Worm (Caenorhabditis elegans): ENCODE results near the gene thoc-5.

The thoc-5 gene

DNA sequence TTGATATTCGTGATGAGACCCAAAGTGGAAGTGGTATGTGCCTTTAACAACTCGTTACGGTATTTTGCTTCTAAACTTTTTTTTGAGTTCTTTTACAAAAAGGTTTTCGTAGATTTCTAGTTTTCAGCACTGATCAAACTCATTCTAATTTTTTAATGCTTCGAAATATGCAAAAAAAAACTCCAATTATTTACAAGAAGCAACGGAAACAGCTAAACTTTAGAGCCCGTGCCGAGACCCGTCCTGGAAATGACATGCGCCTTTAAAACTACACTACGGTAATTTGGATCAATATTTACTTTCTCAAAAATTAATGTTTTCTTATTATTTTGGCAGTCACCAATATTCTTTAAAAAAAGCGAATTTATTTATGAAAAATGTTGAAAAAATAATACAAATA, 31.4 kb upstream of the thoc-5 start (continued):
- TF ChIP-seq B0035.1 (tag; optimal IDR thresholded peaks at IDR 0.05) (no peak), tbp1 (GFP tag; optimal IDR thresholded peaks at IDR 0.05) (peak; percentile 23), athp-1 (tag; optimal IDR thresholded peaks at IDR 0.05) (peak; percentile 16), nhr-179 (tag; optimal IDR thresholded peaks at IDR 0.05) (no peak), zim-3 (tag; optimal IDR thresholded peaks at IDR 0.05) (no peak), xnd-1 (tag; optimal IDR thresholded peaks at IDR 0.05) (peak; percentile 94), snpc-3.4 (tag; optimal IDR thresholded peaks at IDR 0.05) (peak; percentile 75), die-1 (tag; optimal IDR thresholded peaks at IDR 0.05) (no peak), ceh-27 (GFP tag; optimal IDR thresholded peaks at IDR 0.05) (no peak), madf-6 (GFP tag; IDR thresholded peaks at IDR 0.05) (peak; percentile 91), mel-28 (tag; optimal IDR thresholded peaks at IDR 0.05; ENCODE audit: borderline replicate concordance) (no peak), Y79H2A.3 (GFP tag; conservative IDR thresholded peaks at IDR 0.05) (0 out of 2 replicates have a peak, but pooled peaks have one; percentile 20), snpc-1.3 (tag; optimal IDR thresholded peaks at IDR 0.05; ENCODE audit: insufficient read depth) (peak; percentile 5), madf-8 (GFP tag; conservative IDR thresholded peaks at IDR 0.05) (peak; percentile 76), him-1 (tag; optimal IDR thresholded peaks at IDR 0.05) (peak; percentile 56)

DNA sequence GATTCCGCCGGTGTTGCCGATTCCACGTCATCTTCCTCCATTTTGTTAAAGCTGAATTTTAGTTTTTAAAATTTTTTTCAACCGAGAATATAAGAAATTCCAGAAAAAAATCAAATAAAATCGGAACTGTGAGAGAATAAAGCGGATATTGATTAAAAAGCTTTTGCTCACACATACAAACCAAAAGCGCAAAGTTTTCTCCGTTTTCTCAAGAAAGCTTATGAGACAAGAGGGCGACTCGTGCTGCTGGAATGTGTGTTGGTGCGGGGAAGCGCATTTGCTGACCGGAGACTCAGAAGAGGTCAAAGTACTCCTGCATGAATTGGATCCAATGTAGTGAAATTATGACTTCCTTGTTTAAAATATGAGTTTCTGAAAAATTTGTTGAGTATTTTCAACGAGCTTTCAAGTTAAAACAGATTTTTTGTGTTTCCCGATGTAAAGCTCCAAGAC, 30.7 kb upstream of the thoc-5 start, which contains the start of gene paqr-2:
Gene paqr-2 (minus strand): TSS at position 51 of the 453 bp plus-strand sequence.
- TF ChIP-seq attf-3 (GFP tag; conservative IDR thresholded peaks at IDR 0.05) (no peak), mel-28 (tag; optimal IDR thresholded peaks at IDR 0.05; ENCODE audit: borderline replicate concordance) (no peak), B0035.1 (tag; optimal IDR thresholded peaks at IDR 0.05) (no peak), ceh-40 (GFP tag; IDR thresholded peaks at IDR 0.05) (no peak), attf-5 (GFP tag; optimal IDR thresholded peaks at IDR 0.05) (peak; percentile 52), nhr-120 (GFP tag; IDR thresholded peaks at IDR 0.05) (no peak), F49E8.2 (tag; optimal IDR thresholded peaks at IDR 0.05; ENCODE audit: insufficient read depth) (no peak), attf-6 (GFP tag; IDR thresholded peaks at IDR 0.05) (no peak), madf-8 (GFP tag; conservative IDR thresholded peaks at IDR 0.05) (no peak), B0261.1 (tag; optimal IDR thresholded peaks at IDR 0.05) (no peak), pha-4 (tag; optimal IDR thresholded peaks at IDR 0.05) (peak; percentile 11), zfh-2 (GFP tag; conservative IDR thresholded peaks at IDR 0.05) (no peak), Y56A3A.18 (GFP tag; IDR thresholded peaks at IDR 0.05) (no peak), lin-35 (GFP tag; optimal IDR thresholded peaks at IDR 0.05) (no peak), fkh-3 (tag; optimal IDR thresholded peaks at IDR 0.05) (no peak), hmg-1.2 (GFP tag; IDR thresholded peaks at IDR 0.05) (0 out of 2 replicates have a peak, but pooled peaks have one; percentile 18), mcd-1 (GFP tag; IDR thresholded peaks at IDR 0.05) (peak; percentile 56), nhr-80 (tag; optimal IDR thresholded peaks at IDR 0.05) (peak; percentile 38)

DNA sequence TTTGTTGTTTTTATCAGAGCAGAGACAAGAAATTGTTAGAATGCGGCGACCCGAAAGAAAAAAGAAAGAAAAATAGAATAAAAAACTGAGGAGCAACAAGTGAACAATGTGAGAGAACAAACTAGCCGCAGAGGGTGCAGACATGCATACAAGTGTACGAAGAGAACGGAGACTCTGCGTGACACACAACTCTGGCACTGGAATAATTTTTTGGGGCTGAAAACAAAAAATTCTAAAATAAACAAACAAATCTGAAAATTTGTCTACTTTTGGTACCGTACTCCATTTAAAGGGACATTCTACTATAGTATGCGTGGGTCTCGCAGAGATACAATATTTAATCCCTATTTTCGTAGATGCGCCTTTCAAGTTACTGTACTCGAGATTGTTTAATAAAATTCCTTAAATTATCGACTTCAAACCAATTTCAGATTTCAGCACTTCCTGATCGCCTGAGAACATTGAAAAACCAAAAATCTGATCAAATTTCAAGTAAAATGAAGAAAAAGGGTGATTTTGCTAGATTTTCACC, 25.9 kb upstream of the thoc-5 start:
- TF ChIP-seq T26A5.8 (tag; optimal IDR thresholded peaks at IDR 0.05) (no peak), F57A8.1 (GFP tag; optimal IDR thresholded peaks at IDR 0.05) (no peak), rec-8 (tag; optimal IDR thresholded peaks at IDR 0.05) (no peak), nhr-90 (tag; optimal IDR thresholded peaks at IDR 0.05) (no peak), K11D2.4 (GFP tag; IDR thresholded peaks at IDR 0.05) (no peak), let-607 (tag; optimal IDR thresholded peaks at IDR 0.05) (no peak), atf-7 (tag; optimal IDR thresholded peaks at IDR 0.05) (no peak), nhr-80 (tag; optimal IDR thresholded peaks at IDR 0.05) (peak; percentile 2), C17E4.6 (GFP tag; IDR thresholded peaks at IDR 0.05) (no peak), ceh-58 (GFP tag; IDR thresholded peaks at IDR 0.05) (no peak), mcd-1 (GFP tag; IDR thresholded peaks at IDR 0.05) (no peak), snpc-1.1 (tag; optimal IDR thresholded peaks at IDR 0.05; ENCODE audit: insufficient read depth) (peak; percentile 19), hsf-1 (GFP tag; IDR thresholded peaks at IDR 0.05) (0 out of 2 replicates have a peak, but pooled peaks have one; percentile 22), rcor-1 (GFP tag; IDR thresholded peaks at IDR 0.05) (no peak), ztf-6 (GFP tag; IDR thresholded peaks at IDR 0.05) (no peak), T07F8.4 (tag; optimal IDR thresholded peaks at IDR 0.05) (no peak), lag-1 (GFP tag; IDR thresholded peaks at IDR 0.05) (no peak)

All from whole organism, young adult.